Fruit fly (Drosophila melanogaster) whole organism, pupa: Measurements from ENCODE around the gene Doc3.

Source experiments
- CG10348 ChIP-seq: fragments of 200-800 bp; sonication (Bioruptor generic); IDR thresholded peaks from 2 replicates; pipeline ENCODE4 v1.3.6; 2022; ENCODE audit warnings: missing biosample characterization, missing genetic modification characterization
- CG12605 ChIP-seq: fragments of 200-800 bp; sonication (Bioruptor generic); IDR thresholded peaks from 2 replicates; pipeline ENCODE4 v1.3.6; 2022; ENCODE audit warnings: missing biosample characterization, missing genetic modification characterization
- CG13204 ChIP-seq: fragments of 200-800 bp; sonication (Bioruptor generic); optimal IDR thresholded peaks from 2 replicates; lab custom pipeline; 2018; ENCODE audit warnings: missing biosample characterization, mild to moderate bottlenecking, missing genetic modification characterization, moderate library complexity
- CG14655 ChIP-seq: fragments of 200-800 bp; sonication (Bioruptor generic); optimal IDR thresholded peaks from 3 replicates; lab custom pipeline; 2017; ENCODE audit warnings: mild to moderate bottlenecking, missing biosample characterization, missing genetic modification reagents, missing genetic modification characterization
- CG15710 ChIP-seq: fragments of 200-800 bp; sonication (Bioruptor generic); optimal IDR thresholded peaks from 2 replicates; lab custom pipeline; 2018; ENCODE audit warnings: missing biosample characterization, mild to moderate bottlenecking, missing genetic modification characterization, moderate library complexity
- CG17806 ChIP-seq: fragments of 200-800 bp; sonication (Bioruptor generic); optimal IDR thresholded peaks from 2 replicates; lab custom pipeline; 2018; ENCODE audit warnings: missing biosample characterization, mild to moderate bottlenecking, missing genetic modification characterization, moderate library complexity
- CG32121 ChIP-seq: fragments of 200-800 bp; sonication (Bioruptor generic); IDR thresholded peaks from 2 replicates; pipeline ENCODE4 v1.3.6; 2022; ENCODE audit warnings: missing biosample characterization, missing genetic modification characterization
- CG34367 ChIP-seq: fragments of 200-800 bp; sonication (Bioruptor generic); optimal IDR thresholded peaks from 2 replicates; lab custom pipeline; 2018; ENCODE audit warnings: missing biosample characterization, mild to moderate bottlenecking, missing genetic modification characterization
- CG4496 ChIP-seq: fragments of 200-800 bp; sonication (Bioruptor generic); IDR thresholded peaks from 3 replicates; pipeline ENCODE4 v1.3.6; 2022; ENCODE audit warnings: missing biosample characterization, missing genetic modification characterization
- CG8159 ChIP-seq: fragments of 200-800 bp; sonication (Bioruptor generic); optimal IDR thresholded peaks from 3 replicates; lab custom pipeline; 2018; ENCODE audit warnings: missing biosample characterization, mild to moderate bottlenecking, missing genetic modification characterization, moderate library complexity
- CG8301 ChIP-seq: fragments of 200-800 bp; sonication (Bioruptor generic); optimal IDR thresholded peaks from 2 replicates; lab custom pipeline; 2018; ENCODE audit warnings: missing biosample characterization, mild to moderate bottlenecking, missing genetic modification characterization
- CG9948 ChIP-seq: fragments of 200-800 bp; sonication (Bioruptor generic); optimal IDR thresholded peaks from 2 replicates; lab custom pipeline; 2018; ENCODE audit warnings: missing biosample characterization, mild to moderate bottlenecking, missing genetic modification characterization, moderate library complexity
- D1 ChIP-seq: fragments of 200-800 bp; sonication (Bioruptor generic); optimal IDR thresholded peaks from 2 replicates; lab custom pipeline; 2018; ENCODE audit warnings: missing biosample characterization, mild to moderate bottlenecking, missing genetic modification characterization, moderate library complexity
- EcR ChIP-seq: fragments of 200-800 bp; sonication (Bioruptor generic); optimal IDR thresholded peaks from 3 replicates; lab custom pipeline; 2019; ENCODE audit warnings: missing biosample characterization, missing genetic modification characterization, mild to moderate bottlenecking, moderate library complexity, missing genetic modification reagents
- Ets98B ChIP-seq: fragments of 200-800 bp; sonication (Bioruptor generic); IDR thresholded peaks from 2 replicates; pipeline ENCODE4 v1.3.6; 2022; ENCODE audit warnings: missing biosample characterization, missing genetic modification characterization
- Pif1A ChIP-seq: fragments of 200-800 bp; sonication (Bioruptor generic); optimal IDR thresholded peaks from 3 replicates; lab custom pipeline; 2016; ENCODE audit warnings: missing biosample characterization, missing genetic modification characterization
- Pif1B ChIP-seq: fragments of 200-800 bp; sonication (Bioruptor generic); optimal IDR thresholded peaks from 3 replicates; lab custom pipeline; 2016; ENCODE audit warnings: missing biosample characterization, missing genetic modification characterization
- Snoo ChIP-seq: fragments of 200-800 bp; sonication (Bioruptor generic); optimal IDR thresholded peaks from 3 replicates; lab custom pipeline; 2017; ENCODE audit warnings: missing biosample characterization, mild to moderate bottlenecking, missing genetic modification characterization, inconsistent platforms
- fd96Ca ChIP-seq: fragments of 200-800 bp; sonication (Bioruptor generic); IDR thresholded peaks from 3 replicates; pipeline ENCODE4 v1.3.6; 2022; ENCODE audit warnings: missing biosample characterization, missing genetic modification characterization
- gl ChIP-seq: fragments of 200-800 bp; sonication (Bioruptor generic); optimal IDR thresholded peaks from 2 replicates; lab custom pipeline; 2018; ENCODE audit warnings: missing biosample characterization, mild to moderate bottlenecking, missing genetic modification characterization
- rn ChIP-seq: fragments of 200-800 bp; sonication (Bioruptor generic); IDR thresholded peaks from 2 replicates; pipeline ENCODE4 v1.3.6; 2022; ENCODE audit warnings: missing biosample characterization, missing genetic modification characterization

The Doc3 gene

dm6 chr3L:9027122-9027696 lies 22.2 kb downstream of the Doc3 start:
- no peak for TF ChIP-seq Ets98B
- no peak for TF ChIP-seq Snoo (tag; lab: Kevin White, UChicago)
- TF ChIP-seq Pif1B (GFP tag; lab: Kevin White, UChicago) = no peak
- no peak for TF ChIP-seq fd96Ca (GFP tag; lab: Robert Waterston, UW)
- no peak for TF ChIP-seq CG8301
- no peak for TF ChIP-seq CG15710
- TF ChIP-seq CG12605 = no peak

DNA sequence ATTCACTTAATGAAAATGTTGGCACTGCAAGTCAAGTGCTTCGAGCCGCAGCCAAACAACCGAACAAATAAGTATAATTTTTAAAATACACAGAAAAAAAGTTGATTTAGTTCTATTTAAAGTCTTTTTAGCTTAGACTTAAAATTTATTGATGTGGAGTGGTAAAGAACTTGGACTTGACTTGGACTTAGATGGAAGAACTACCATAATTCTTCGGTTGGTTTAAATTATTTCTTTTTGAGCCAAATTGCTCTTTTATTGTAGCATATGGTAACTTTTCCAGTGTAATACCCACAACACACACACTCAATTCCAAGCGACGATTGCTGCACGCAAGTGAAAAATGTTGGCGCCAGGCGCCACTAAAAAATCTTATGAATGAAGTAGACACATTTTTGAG lies 23.1 kb downstream of the Doc3 start:
- no peak for TF ChIP-seq CG12605
- no peak for TF ChIP-seq D1 (tag; lab: Kevin White, UChicago)
- no peak for TF ChIP-seq CG17806 (tag; lab: Kevin White, UChicago)
- TF ChIP-seq CG15710 = no peak
- TF ChIP-seq CG13204 (GFP tag; lab: Kevin White, UChicago) = no peak
- no peak for TF ChIP-seq CG14655 (GFP tag; lab: Kevin White, UChicago)
- no peak for TF ChIP-seq EcR
- no peak for TF ChIP-seq CG8301
- TF ChIP-seq Pif1B (GFP tag; lab: Kevin White, UChicago) = no peak

dm6 chr3L:9029183-9029789 lies 24.3 kb downstream of the Doc3 start:
- TF ChIP-seq CG34367 (tag; lab: Kevin White, UChicago) (no peak), D1 (tag; lab: Kevin White, UChicago) (no peak), CG17806 (tag; lab: Kevin White, UChicago) (no peak), Pif1B (GFP tag; lab: Kevin White, UChicago) (no peak), fd96Ca (GFP tag; lab: Robert Waterston, UW) (no peak), EcR (no peak), gl (tag; lab: Kevin White, UChicago) (no peak), Pif1A (GFP tag; lab: Kevin White, UChicago) (no peak)
- TF ChIP-seq, all 21 proteins: peak for 0

dm6 chr3L:9032871-9033270 lies 27.9 kb downstream of the Doc3 start:
- TF ChIP-seq CG15710 (peak; percentile 8), CG8159 (tag; lab: Kevin White, UChicago) (peak; percentile 34), CG14655 (GFP tag; lab: Kevin White, UChicago) (peak; percentile 0), CG9948 (peak; percentile 22), CG17806 (tag; lab: Kevin White, UChicago) (peak; percentile 8), CG8301 (no peak)

- no peak for TF ChIP-seq CG10348
- TF ChIP-seq Pif1B (GFP tag; lab: Kevin White, UChicago) = peak; percentile 28
- peak; percentile 20 for TF ChIP-seq CG17806 (tag; lab: Kevin White, UChicago)
- TF ChIP-seq CG14655 (GFP tag; lab: Kevin White, UChicago) = peak; percentile 39
- no peak for TF ChIP-seq fd96Ca (GFP tag; lab: Robert Waterston, UW)
- TF ChIP-seq CG12605 = no peak
- TF ChIP-seq CG34367 (tag; lab: Kevin White, UChicago) = peak; percentile 20
- TF ChIP-seq CG8159 (tag; lab: Kevin White, UChicago) = peak; percentile 68
- no peak for TF ChIP-seq CG8301
- TF ChIP-seq rn (GFP tag; lab: Robert Waterston, UW) = no peak
- TF ChIP-seq D1 (tag; lab: Kevin White, UChicago) = no peak
- peak; percentile 54 for TF ChIP-seq CG9948
- no peak for TF ChIP-seq CG13204 (GFP tag; lab: Kevin White, UChicago)
- TF ChIP-seq Snoo (tag; lab: Kevin White, UChicago) = peak; percentile 60
- no peak for TF ChIP-seq gl (tag; lab: Kevin White, UChicago)
- TF ChIP-seq CG15710 = peak; percentile 52
- no peak for TF ChIP-seq CG4496 (GFP tag; lab: Robert Waterston, UW)
These were observed 28.5 kb downstream of the Doc3 start for dm6 chr3L:9033537-9033936.

DNA sequence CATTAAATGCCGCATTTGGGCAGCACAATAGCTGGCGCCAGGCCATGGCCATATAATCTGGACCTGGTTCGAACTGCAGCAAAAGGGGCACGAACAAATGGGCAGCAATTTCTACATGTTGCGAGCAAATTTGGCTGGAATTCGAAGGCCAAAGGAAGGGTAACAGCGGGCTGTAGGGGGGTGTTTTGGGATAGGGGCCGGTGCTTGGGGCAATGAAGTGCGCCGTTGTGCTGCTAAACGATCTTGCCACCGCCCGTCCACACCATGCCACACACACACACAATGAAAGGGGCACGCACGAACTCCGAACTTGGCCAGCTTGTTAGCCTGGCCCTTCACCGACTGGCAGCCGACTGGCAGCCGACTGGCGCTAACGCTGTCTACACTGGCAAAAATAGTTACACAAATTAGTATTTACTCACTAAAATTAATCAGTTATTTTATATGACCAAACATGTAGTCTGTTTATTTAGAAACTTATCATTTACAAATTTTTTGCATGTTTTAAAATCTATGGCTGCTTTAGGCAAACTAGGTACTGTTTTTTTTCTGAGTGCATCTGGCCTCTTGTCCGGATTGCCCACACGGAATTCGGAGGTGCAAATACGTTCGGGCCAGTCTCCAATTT lies 29.1 kb downstream of the Doc3 start:
- peak; percentile 61 for TF ChIP-seq CG8301
- no peak for TF ChIP-seq CG10348
- peak; percentile 50 for TF ChIP-seq Snoo (tag; lab: Kevin White, UChicago)
- TF ChIP-seq fd96Ca (GFP tag; lab: Robert Waterston, UW) = no peak
- no peak for TF ChIP-seq EcR
- TF ChIP-seq rn (GFP tag; lab: Robert Waterston, UW) = no peak
- TF ChIP-seq CG12605 = no peak; the same call in 1 of the 2 replicates
- TF ChIP-seq CG32121 (GFP tag; lab: Robert Waterston, UW) = no peak
- TF ChIP-seq CG15710 = peak; percentile 32
- TF ChIP-seq CG17806 (tag; lab: Kevin White, UChicago) = peak; percentile 79
- no peak for TF ChIP-seq CG13204 (GFP tag; lab: Kevin White, UChicago)
- TF ChIP-seq Ets98B = no peak
- TF ChIP-seq CG4496 (GFP tag; lab: Robert Waterston, UW) = 0 out of 3 replicates have a peak, but pooled peaks have one; percentile 28
- TF ChIP-seq CG8159 (tag; lab: Kevin White, UChicago) = peak; percentile 84
- peak; percentile 21 for TF ChIP-seq Pif1A (GFP tag; lab: Kevin White, UChicago)
- TF ChIP-seq CG9948 = peak; percentile 74
- no peak for TF ChIP-seq CG34367 (tag; lab: Kevin White, UChicago)
- peak; percentile 61 for TF ChIP-seq gl (tag; lab: Kevin White, UChicago)
- TF ChIP-seq CG14655 (GFP tag; lab: Kevin White, UChicago) = peak; percentile 59
- peak; percentile 15 for TF ChIP-seq Pif1B (GFP tag; lab: Kevin White, UChicago)
- TF ChIP-seq D1 (tag; lab: Kevin White, UChicago) = peak; percentile 20
